Worm (Caenorhabditis elegans) whole organism, L1 larva: Measurements from ENCODE around the gene bbs-5.
"Not testable (repeated sequence)": the region's sequence is repeated elsewhere in the genome, so short reads cannot be mapped to it uniquely, and the experiment has no call there.

Experiments used
- aly-2 ChIP-seq: fragments of 150-350 bp; optimal IDR thresholded peaks from 2 replicates; lab custom pipeline; 2014; ENCODE audit warnings: missing biosample characterization, missing genetic modification characterization
- ama-1 ChIP-seq: fragments of 150-350 bp; optimal IDR thresholded peaks from 2 replicates; lab custom pipeline; 2014
- ceh-82 ChIP-seq, 3 experiments: fragments of 150-350 bp in 1 of 3; sonication (generic microtip) in 2 of 3; optimal IDR thresholded peaks; 2 replicates each; lab custom pipeline; 2014 to 2017; ENCODE audit warnings: missing biosample characterization in 3 of 3, missing genetic modification characterization in 3 of 3
- elt-3 ChIP-seq, 6 experiments: fragments of 150-350 bp in 1 of 6; sonication (generic microtip); optimal IDR thresholded peaks; 2 replicates each; lab custom pipeline; 2017 to 2018; ENCODE audit warnings: missing biosample characterization in 6 of 6, missing genetic modification characterization in 6 of 6, inconsistent platforms in 1 of 6
- fkh-4 ChIP-seq: sonication (generic microtip); optimal IDR thresholded peaks from 2 replicates; lab custom pipeline; 2016; ENCODE audit warnings: missing compliant biosample characterization, missing genetic modification characterization, borderline replicate concordance
- lin-14 ChIP-seq: fragments of 200-800 bp; sonication (Bioruptor generic); optimal IDR thresholded peaks from 2 replicates; lab custom pipeline; 2018; ENCODE audit warnings: mild to moderate bottlenecking, missing genetic modification characterization, moderate library complexity, missing compliant biosample characterization
- pqm-1 ChIP-seq: sonication (generic microtip); optimal IDR thresholded peaks from 3 replicates; lab custom pipeline; 2017; ENCODE audit warnings: missing biosample characterization, missing genetic modification characterization
- unc-30 ChIP-seq: sonication (generic microtip); optimal IDR thresholded peaks from 2 replicates; lab custom pipeline; 2017; ENCODE audit warnings: missing biosample characterization, missing genetic modification characterization
- ztf-11 ChIP-seq, 2 experiments: sonication (generic microtip); optimal IDR thresholded peaks; 2 replicates each; lab custom pipeline; 2016 to 2017; ENCODE audit warnings: missing genetic modification characterization in 2 of 2, missing biosample characterization in 1 of 2, missing compliant biosample characterization in 1 of 2

DNA sequence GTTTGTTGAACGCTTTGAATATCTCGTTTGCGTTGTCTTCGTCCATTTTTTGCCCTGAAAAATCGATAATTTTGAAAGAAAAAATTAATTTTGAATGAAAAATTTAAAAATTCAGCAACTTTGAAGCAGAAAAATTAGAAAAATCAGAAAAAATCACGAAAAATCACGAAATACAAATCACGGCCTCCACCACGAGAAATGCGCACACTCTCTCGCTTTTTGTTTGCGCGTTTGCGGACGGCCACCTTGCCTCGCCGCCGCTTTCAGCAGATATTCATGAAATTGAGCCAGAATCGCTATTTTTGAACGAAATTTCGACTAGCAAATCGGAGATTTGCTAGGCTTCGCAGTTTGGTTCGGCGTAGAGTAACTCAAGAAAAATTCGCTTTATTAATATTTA is 5.2 kb upstream of the bbs-5 start, which contains the start of gene inpp-4B:
- TF ChIP-seq aly-2; fkh-4; elt-3 (tag; optimal IDR thresholded peaks at IDR 0.05; lab: Kevin White, UChicago); lin-14 (GFP tag; lab: Kevin White, UChicago); ztf-11 (tag; optimal IDR thresholded peaks at IDR 0.05; lab: Kevin White, UChicago); ceh-82 (tag; optimal IDR thresholded peaks at IDR 0.05; lab: Kevin White, UChicago); ama-1 (lab: Kevin White, UChicago); pqm-1 (tag; lab: Kevin White, UChicago); unc-30 (tag; lab: Kevin White, UChicago): not testable (repeated sequence)
